Fruit fly (Drosophila melanogaster): ENCODE results near the gene JMJD7.

JMJD7 gene

dm6 chr3L:13412200-13412885 lies 37.7 kb downstream of the JMJD7 start, which contains the start of the genes CG10222 and flr (continued):
- TF ChIP-seq CG3065 (GFP tag; optimal IDR thresholded peaks at IDR 0.05) (no peak), tna (GFP tag; IDR thresholded peaks at IDR 0.05; ENCODE audit: partially characterized antibody) (peak; percentile 22; the same call in 1 of the 2 replicates), HHEX (GFP tag; optimal IDR thresholded peaks at IDR 0.05) (no peak), Hsf (GFP tag; optimal IDR thresholded peaks at IDR 0.05) (no peak), zen2 (GFP tag; IDR thresholded peaks at IDR 0.05; ENCODE audit: partially characterized antibody) (0 out of 3 replicates have a peak, but pooled peaks have one; percentile 10), CG11504 (tag; optimal IDR thresholded peaks at IDR 0.05) (no peak), CG9215 (GFP tag; IDR thresholded peaks at IDR 0.05) (0 out of 2 replicates have a peak, but pooled peaks have one; percentile 8), grn (GFP tag; optimal IDR thresholded peaks at IDR 0.05) (no peak), CG9932 (GFP tag; IDR thresholded peaks at IDR 0.05) (peak; percentile 56), gce (GFP tag; IDR thresholded peaks at IDR 0.05) (no peak), rib (GFP tag; IDR thresholded peaks at IDR 0.05) (no peak), gcm (GFP tag; optimal IDR thresholded peaks at IDR 0.05) (no peak), HmgZ (tag; optimal IDR thresholded peaks at IDR 0.05) (no peak), Sox100B (GFP tag; optimal IDR thresholded peaks at IDR 0.05) (no peak), lov (optimal IDR thresholded peaks at IDR 0.05) (no peak), lov (GFP tag; IDR thresholded peaks at IDR 0.05) (no peak), grau (tag; optimal IDR thresholded peaks at IDR 0.05) (peak; percentile 6), pho (GFP tag; optimal IDR thresholded peaks at IDR 0.05) (no peak), CG14710 (tag; optimal IDR thresholded peaks at IDR 0.05) (peak; percentile 58), zfh1 (GFP tag; IDR thresholded peaks at IDR 0.05) (no peak), HLH54F (GFP tag; optimal IDR thresholded peaks at IDR 0.05) (no peak), gro (GFP tag; optimal IDR thresholded peaks at IDR 0.05) (no peak), dan (GFP tag; IDR thresholded peaks at IDR 0.05) (no peak), CG34224 (GFP tag; IDR thresholded peaks at IDR 0.05; ENCODE audit: partially characterized antibody) (peak; percentile 58; the same call in 2 of the 3 replicates), CG4854 (GFP tag; optimal IDR thresholded peaks at IDR 0.05) (no peak), HLH4C (GFP tag; IDR thresholded peaks at IDR 0.05; ENCODE audit: partially characterized antibody) (peak; percentile 82), Eip74EF (GFP tag; optimal IDR thresholded peaks at IDR 0.05) (no peak), sim (GFP tag; IDR thresholded peaks at IDR 0.05) (no peak), ssp (GFP tag; IDR thresholded peaks at IDR 0.05) (no peak), CG4282 (GFP tag; optimal IDR thresholded peaks at IDR 0.05) (no peak), nerfin-2 (GFP tag; IDR thresholded peaks at IDR 0.05; ENCODE audit: partially characterized antibody) (peak; percentile 44; the same call in 1 of the 2 replicates), pita (GFP tag; optimal IDR thresholded peaks at IDR 0.05) (no peak), bigmax (GFP tag; optimal IDR thresholded peaks at IDR 0.05) (no peak), fd3F (GFP tag; optimal IDR thresholded peaks at IDR 0.05) (no peak), onecut (GFP tag; IDR thresholded peaks at IDR 0.05) (no peak), CG13424 (tag; optimal IDR thresholded peaks at IDR 0.05) (peak; percentile 18), ken (GFP tag; IDR thresholded peaks at IDR 0.05) (no peak), twi (tag; optimal IDR thresholded peaks at IDR 0.05) (no peak), CG18011 (GFP tag; optimal IDR thresholded peaks at IDR 0.05) (no peak), pfk (GFP tag; optimal IDR thresholded peaks at IDR 0.05) (no peak), HLHmδ (GFP tag; optimal IDR thresholded peaks at IDR 0.05) (no peak), bab2 (GFP tag; optimal IDR thresholded peaks at IDR 0.05) (no peak), CG15269 (tag; optimal IDR thresholded peaks at IDR 0.05) (peak; percentile 5), ttk (GFP tag; IDR thresholded peaks at IDR 0.05) (no peak), CG3407 (GFP tag; optimal IDR thresholded peaks at IDR 0.05) (no peak), peb (GFP tag; IDR thresholded peaks at IDR 0.05) (no peak), dmrt99B (tag; optimal IDR thresholded peaks at IDR 0.05) (no peak), CG10565 (GFP tag; optimal IDR thresholded peaks at IDR 0.05) (no peak), CG9797 (GFP tag; optimal IDR thresholded peaks at IDR 0.05) (no peak), Sry-δ (GFP tag; optimal IDR thresholded peaks at IDR 0.05) (peak; percentile 86)

Measured in whole organism, embryonic.